Worm (Caenorhabditis elegans) whole organism, L4 larva: ENCODE data around the gene Y73B3A.8.
"Not testable (repeated sequence)": the region's sequence is repeated elsewhere in the genome, so short reads cannot be mapped to it uniquely, and the experiment has no call there.

Source experiments
- aly-2 ChIP-seq: sonication (generic microtip); optimal IDR thresholded peaks from 2 replicates; lab custom pipeline; 2018; ENCODE audit warnings: missing biosample characterization, missing genetic modification characterization
- ama-1 ChIP-seq: fragments of 150-350 bp; optimal IDR thresholded peaks from 2 replicates; lab custom pipeline; 2014; ENCODE audit warnings: inconsistent platforms, mixed read lengths
- ces-1 ChIP-seq: fragments of 150-350 bp; sonication (generic microtip); optimal IDR thresholded peaks from 4 replicates; lab custom pipeline; 2014; ENCODE audit warnings: missing biosample characterization, missing genetic modification reagents, missing genetic modification characterization
- hlh-11 ChIP-seq: fragments of 200-800 bp; sonication (Bioruptor generic); optimal IDR thresholded peaks from 2 replicates; lab custom pipeline; 2018; ENCODE audit warnings: mild to moderate bottlenecking, missing genetic modification characterization, missing compliant biosample characterization
- lin-15B ChIP-seq: fragments of 150-350 bp; sonication (generic microtip); optimal IDR thresholded peaks from 3 replicates; lab custom pipeline; 2014; ENCODE audit warnings: missing biosample characterization, missing genetic modification characterization
- mdt-29 ChIP-seq: fragments of 200-800 bp; sonication (Bioruptor generic); IDR thresholded peaks from 2 replicates; pipeline ENCODE4 v1.3.6; 2022; ENCODE audit warnings: missing genetic modification reagents, missing genetic modification characterization, missing compliant biosample characterization
- nhr-237 ChIP-seq: sonication (generic microtip); optimal IDR thresholded peaks from 2 replicates; lab custom pipeline; 2017; ENCODE audit warnings: missing biosample characterization, missing genetic modification characterization
- nhr-25 ChIP-seq: sonication (generic microtip); optimal IDR thresholded peaks from 2 replicates; lab custom pipeline; 2017; ENCODE audit warnings: missing genetic modification characterization, mild to moderate bottlenecking, missing compliant biosample characterization, antibody characterized with exemption, moderate library complexity, borderline replicate concordance; ENCODE audit not compliant: insufficient read depth
- nhr-77 ChIP-seq: fragments of 150-350 bp; optimal IDR thresholded peaks from 2 replicates; lab custom pipeline; 2014; ENCODE audit warnings: missing biosample characterization, missing genetic modification characterization
- pha-4 ChIP-seq, 2 experiments: fragments of 150-350 bp in 1 of 2; fragments of 200-800 bp in 1 of 2; sonication (Bioruptor generic) in 1 of 2; IDR thresholded peaks in 1 of 2; optimal IDR thresholded peaks in 1 of 2; 2 replicates each; pipeline versions ENCODE4 v1.3.6 to Lab custom; 2014 to 2022; ENCODE audit warnings: missing genetic modification characterization in 2 of 2, missing genetic modification reagents in 2 of 2, missing biosample characterization in 1 of 2, missing compliant biosample characterization in 1 of 2

ce11 chrX:161592-161991 lies 20.5 kb upstream of the Y73B3A.8 start:
- TF ChIP-seq ama-1 (lab: Kevin White, UChicago); hlh-11; ces-1 (GFP tag; lab: Kevin White, UChicago); lin-15B; aly-2 (tag; lab: Kevin White, UChicago); nhr-237 (tag; lab: Kevin White, UChicago); pha-4 (GFP tag; IDR thresholded peaks at IDR 0.05; lab: Robert Waterston, UW); pha-4 (tag; optimal IDR thresholded peaks at IDR 0.05; lab: Kevin White, UChicago); mdt-29 (GFP tag; lab: Robert Waterston, UW); nhr-25; nhr-77 (tag; lab: Kevin White, UChicago): not testable (repeated sequence)
